Worm (Caenorhabditis elegans): Measurements from ENCODE around the gene clec-49.
A peak's percentile ranks its signal among the peaks of the same experiment; 100 is the strongest.

The clec-49 gene

ce11 chrV:19751124-19751523 is at the start of gene clec-49:
clec-49 (minus strand) TSS chrV:19751226.
- TF ChIP-seq F44E2.7 (GFP tag; IDR thresholded peaks at IDR 0.05), result no peak
- no peak for TF ChIP-seq nhr-10 (tag; optimal IDR thresholded peaks at IDR 0.05)
- TF ChIP-seq nhr-77 (tag; optimal IDR thresholded peaks at IDR 0.05), result no peak
- TF ChIP-seq lin-39 (tag; optimal IDR thresholded peaks at IDR 0.05), result no peak
- no peak for TF ChIP-seq ceh-44 (GFP tag; IDR thresholded peaks at IDR 0.05)
- TF ChIP-seq fos-1 (tag; optimal IDR thresholded peaks at IDR 0.05), result no peak
- no peak for TF ChIP-seq dpl-1 (GFP tag; optimal IDR thresholded peaks at IDR 0.05)
- TF ChIP-seq daf-16 (GFP tag; optimal IDR thresholded peaks at IDR 0.05), result no peak
- peak; percentile 73 for TF ChIP-seq daf-16 (tag; optimal IDR thresholded peaks at IDR 0.05)
- no peak for TF ChIP-seq snpc-1.2 (GFP tag; IDR thresholded peaks at IDR 0.05)
- TF ChIP-seq ztf-11 (tag; optimal IDR thresholded peaks at IDR 0.05), result no peak
- TF ChIP-seq lir-3 (tag; optimal IDR thresholded peaks at IDR 0.05), result no peak
- TF ChIP-seq unc-39 (tag; optimal IDR thresholded peaks at IDR 0.05), result no peak
- TF ChIP-seq dmd-8 (GFP tag; IDR thresholded peaks at IDR 0.05), result no peak
- TF ChIP-seq Y75B8A.6 (GFP tag; IDR thresholded peaks at IDR 0.05), result no peak
- TF ChIP-seq skn-1 (tag; optimal IDR thresholded peaks at IDR 0.05), result no peak
- TF ChIP-seq daf-8 (GFP tag; IDR thresholded peaks at IDR 0.05), result no peak
- no peak for TF ChIP-seq nhr-237 (tag; optimal IDR thresholded peaks at IDR 0.05)
- no peak for TF ChIP-seq F26F4.8 (GFP tag; conservative IDR thresholded peaks at IDR 0.05)
- TF ChIP-seq tra-1 (GFP tag; IDR thresholded peaks at IDR 0.05), result no peak
- no peak for TF ChIP-seq php-3 (GFP tag; IDR thresholded peaks at IDR 0.05)
- TF ChIP-seq hlh-11 (tag; optimal IDR thresholded peaks at IDR 0.05), result peak; percentile 46
- peak; percentile 20 for TF ChIP-seq dve-1 (tag; optimal IDR thresholded peaks at IDR 0.05; ENCODE audit: insufficient read depth)
- TF ChIP-seq T20F7.1 (GFP tag; optimal IDR thresholded peaks at IDR 0.05), result no peak
- TF ChIP-seq daf-19 (GFP tag; conservative IDR thresholded peaks at IDR 0.05), result no peak
- no peak for TF ChIP-seq hmg-1.1 (GFP tag; IDR thresholded peaks at IDR 0.05)
- peak; percentile 57 for TF ChIP-seq pqm-1 (tag; optimal IDR thresholded peaks at IDR 0.05)
- TF ChIP-seq lin-1 (GFP tag; IDR thresholded peaks at IDR 0.05), result no peak
- no peak for TF ChIP-seq attf-4 (tag; optimal IDR thresholded peaks at IDR 0.05)
- no peak for TF ChIP-seq hlh-30 (tag; optimal IDR thresholded peaks at IDR 0.05; ENCODE audit: insufficient read depth)
- peak; percentile 57 for TF ChIP-seq nhr-28 (tag; optimal IDR thresholded peaks at IDR 0.05)
- no peak for TF ChIP-seq aly-2 (tag; optimal IDR thresholded peaks at IDR 0.05)
- no peak for TF ChIP-seq sdz-12 (GFP tag; optimal IDR thresholded peaks at IDR 0.05)
- no peak for TF ChIP-seq nhr-42 (GFP tag; IDR thresholded peaks at IDR 0.05)
- no peak for TF ChIP-seq ceh-28 (tag; optimal IDR thresholded peaks at IDR 0.05)
- TF ChIP-seq F49E8.2 (tag; optimal IDR thresholded peaks at IDR 0.05; ENCODE audit: borderline replicate concordance), result no peak
- TF ChIP-seq egl-43 (GFP tag; IDR thresholded peaks at IDR 0.05), result no peak
- no peak for TF ChIP-seq lsy-2 (tag; optimal IDR thresholded peaks at IDR 0.05)
- no peak for TF ChIP-seq snpc-4 (tag; optimal IDR thresholded peaks at IDR 0.05)
- TF ChIP-seq dmd-6 (GFP tag; IDR thresholded peaks at IDR 0.05), result peak; percentile 84
- TF ChIP-seq spr-1 (tag; optimal IDR thresholded peaks at IDR 0.05), result no peak
- TF ChIP-seq zip-11 (GFP tag; IDR thresholded peaks at IDR 0.05), result no peak
- no peak for TF ChIP-seq F37D6.2 (tag; optimal IDR thresholded peaks at IDR 0.05)
- TF ChIP-seq D1046.2 (GFP tag; IDR thresholded peaks at IDR 0.05), result no peak
- no peak for TF ChIP-seq zfp-3 (GFP tag; conservative IDR thresholded peaks at IDR 0.05)
- no peak for TF ChIP-seq hif-1 (tag; optimal IDR thresholded peaks at IDR 0.05)
- no peak for TF ChIP-seq saeg-2 (GFP tag; IDR thresholded peaks at IDR 0.05)
